Worm (Caenorhabditis elegans): Measurements from ENCODE around the gene clec-139.

Gene clec-139

ce11 chrII:4603035-4603434 lies 18.5 kb downstream of the clec-139 start, which contains the start of gene F35D11.4 (continued):
- TF ChIP-seq hpl-2 (GFP tag; optimal IDR thresholded peaks at IDR 0.05) (no peak), C04F5.9 (tag; optimal IDR thresholded peaks at IDR 0.05) (peak; percentile 89), skn-1 (tag; optimal IDR thresholded peaks at IDR 0.05) (peak; percentile 5), aly-2 (tag; optimal IDR thresholded peaks at IDR 0.05) (no peak), unc-130 (tag; optimal IDR thresholded peaks at IDR 0.05) (peak; percentile 57), mef-2 (tag; optimal IDR thresholded peaks at IDR 0.05) (no peak), mep-1 (tag; optimal IDR thresholded peaks at IDR 0.05) (peak; percentile 67), ztf-4 (tag; optimal IDR thresholded peaks at IDR 0.05) (peak; percentile 16), nhr-84 (tag; optimal IDR thresholded peaks at IDR 0.05) (no peak)

ce11 chrII:4602533-4602932 lies 19.0 kb downstream of the clec-139 start, which contains the start of gene coa-3:
Gene coa-3 (minus strand): TSS chrII:4602633.
- no peak for TF ChIP-seq elt-2 (tag; optimal IDR thresholded peaks at IDR 0.05)
- TF ChIP-seq lin-13 (GFP tag; optimal IDR thresholded peaks at IDR 0.05) = no peak
- TF ChIP-seq efl-1 (optimal IDR thresholded peaks at IDR 0.05) = no peak
- peak in 1 of 2 experiments; percentile 89 for TF ChIP-seq efl-1 (GFP tag; optimal IDR thresholded peaks at IDR 0.05 in 1 of 2)

- no peak for TF ChIP-seq isw-1 (GFP tag; IDR thresholded peaks at IDR 0.05)
- no peak for TF ChIP-seq lin-15B (tag; optimal IDR thresholded peaks at IDR 0.05)
- TF ChIP-seq swsn-7 (tag; optimal IDR thresholded peaks at IDR 0.05) = no peak
- TF ChIP-seq zag-1 (tag; optimal IDR thresholded peaks at IDR 0.05) = no peak
- no peak for TF ChIP-seq grh-1 (GFP tag; IDR thresholded peaks at IDR 0.05)
- no peak for TF ChIP-seq Y116A8C.19 (tag; optimal IDR thresholded peaks at IDR 0.05; ENCODE audit: borderline replicate concordance)
- TF ChIP-seq mdl-1 (tag; optimal IDR thresholded peaks at IDR 0.05) = no peak
- no peak for TF ChIP-seq hpl-2 (GFP tag; optimal IDR thresholded peaks at IDR 0.05)
- TF ChIP-seq mab-9 (GFP tag; IDR thresholded peaks at IDR 0.05) = no peak
- TF ChIP-seq lin-13 (GFP tag; optimal IDR thresholded peaks at IDR 0.05) = no peak
- no peak for TF ChIP-seq unc-62 (GFP tag; optimal IDR thresholded peaks at IDR 0.05)
Observed at ce11 chrII:4601256-4601655, 20.3 kb downstream of the clec-139 start, which contains the start of gene ipla-1. Gene ipla-1 (minus strand): TSS chrII:4601356.

- TF ChIP-seq ces-1 (GFP tag; optimal IDR thresholded peaks at IDR 0.05) = no peak
- TF ChIP-seq mep-1 (tag; optimal IDR thresholded peaks at IDR 0.05) = no peak
- no peak for TF ChIP-seq efl-1 (optimal IDR thresholded peaks at IDR 0.05)
- peak in 1 of 2 experiments; percentile 11 for TF ChIP-seq efl-1 (GFP tag; optimal IDR thresholded peaks at IDR 0.05 in 1 of 2)
- no peak for TF ChIP-seq ceh-90 (tag; optimal IDR thresholded peaks at IDR 0.05)
Observed at ce11 chrII:4600818-4601217, 20.7 kb downstream of the clec-139 start.

- TF ChIP-seq nhr-85 (tag) (peak; percentile 25), lin-14 (GFP tag; optimal IDR thresholded peaks at IDR 0.05) (peak; percentile 14), snu-23 (GFP tag; optimal IDR thresholded peaks at IDR 0.05) (peak; percentile 2), C16A3.4 (tag; optimal IDR thresholded peaks at IDR 0.05) (no peak), unc-98 (GFP tag; IDR thresholded peaks at IDR 0.05) (no peak), blmp-1 (tag; optimal IDR thresholded peaks at IDR 0.05) (peak; percentile 82)
Observed at ce11 chrII:4600276-4600675, 21.3 kb downstream of the clec-139 start.

- TF ChIP-seq ceh-90 (tag; optimal IDR thresholded peaks at IDR 0.05) (no peak), fkh-8 (tag; optimal IDR thresholded peaks at IDR 0.05) (peak; percentile 20), lin-35 (GFP tag; optimal IDR thresholded peaks at IDR 0.05) (no peak), mep-1 (tag; optimal IDR thresholded peaks at IDR 0.05) (no peak)
Observed at ce11 chrII:4599838-4600237, 21.7 kb downstream of the clec-139 start.

ce11 chrII:4598815-4599214 lies 22.7 kb downstream of the clec-139 start:
- TF ChIP-seq lin-14 (GFP tag; optimal IDR thresholded peaks at IDR 0.05) (peak; percentile 10), isw-1 (GFP tag; IDR thresholded peaks at IDR 0.05) (no peak), elt-2 (tag; optimal IDR thresholded peaks at IDR 0.05) (peak; percentile 77), efl-1 (optimal IDR thresholded peaks at IDR 0.05) (no peak), efl-1 (GFP tag; optimal IDR thresholded peaks at IDR 0.05 in 1 of 2) (peak in 1 of 2 experiments; percentile 7), blmp-1 (tag; optimal IDR thresholded peaks at IDR 0.05) (no peak), mdl-1 (tag; optimal IDR thresholded peaks at IDR 0.05) (no peak), ceh-82 (tag; optimal IDR thresholded peaks at IDR 0.05) (no peak), lin-39 (tag; optimal IDR thresholded peaks at IDR 0.05) (no peak)

All from whole organism, L1 larva.